Fruit fly (Drosophila melanogaster) whole organism, prepupa: ENCODE results near the gene CG6961.

Experiments
- Blimp-1 ChIP-seq: fragments of 200-800 bp; sonication (Bioruptor generic); optimal IDR thresholded peaks from 3 replicates; lab custom pipeline; 2017; ENCODE audit warnings: missing biosample characterization, missing genetic modification characterization, mild to moderate bottlenecking, moderate library complexity, missing genetic modification reagents
- CG10631 ChIP-seq: fragments of 200-800 bp; sonication (Bioruptor generic); optimal IDR thresholded peaks from 2 replicates; lab custom pipeline; 2016; ENCODE audit warnings: missing biosample characterization, missing genetic modification characterization
- CG10669 ChIP-seq: fragments of 200-800 bp; sonication (Bioruptor generic); optimal IDR thresholded peaks from 3 replicates; lab custom pipeline; 2018; ENCODE audit warnings: missing biosample characterization, mild to moderate bottlenecking, missing genetic modification characterization, moderate library complexity
- CG11294 ChIP-seq: fragments of 200-800 bp; sonication (Bioruptor generic); IDR thresholded peaks from 2 replicates; pipeline ENCODE4 v1.3.6; 2022; ENCODE audit warnings: missing biosample characterization, missing genetic modification characterization
- CG11762 ChIP-seq: fragments of 200-800 bp; sonication (Bioruptor generic); optimal IDR thresholded peaks from 3 replicates; lab custom pipeline; 2016; ENCODE audit warnings: missing biosample characterization, missing genetic modification characterization; ENCODE audit not compliant: insufficient read depth
- CG15336 ChIP-seq: fragments of 200-800 bp; sonication (Bioruptor generic); IDR thresholded peaks from 2 replicates; pipeline ENCODE4 v1.3.6; 2022; ENCODE audit warnings: missing biosample characterization, missing genetic modification characterization
- CG16779 ChIP-seq: fragments of 200-800 bp; sonication (Bioruptor generic); optimal IDR thresholded peaks from 3 replicates; lab custom pipeline; 2017; ENCODE audit warnings: missing biosample characterization, mild to moderate bottlenecking, missing genetic modification characterization
- CG31627 ChIP-seq: fragments of 200-800 bp; sonication (Bioruptor generic); optimal IDR thresholded peaks from 3 replicates; lab custom pipeline; 2016; ENCODE audit warnings: missing biosample characterization, missing genetic modification characterization
- CG6854 ChIP-seq: fragments of 200-800 bp; sonication (Bioruptor generic); optimal IDR thresholded peaks from 2 replicates; lab custom pipeline; 2017; ENCODE audit warnings: missing biosample characterization, mild to moderate bottlenecking, missing genetic modification characterization
- CG7368 ChIP-seq: fragments of 200-800 bp; sonication (Bioruptor generic); optimal IDR thresholded peaks from 3 replicates; lab custom pipeline; 2016; ENCODE audit warnings: missing biosample characterization, missing genetic modification characterization
- CG8119 ChIP-seq: fragments of 200-800 bp; sonication (Bioruptor generic); IDR thresholded peaks from 3 replicates; pipeline ENCODE4 v1.3.6; 2022; ENCODE audit warnings: missing biosample characterization, missing genetic modification characterization
- CG9139 ChIP-seq: fragments of 200-800 bp; sonication (Bioruptor generic); optimal IDR thresholded peaks from 3 replicates; lab custom pipeline; 2017; ENCODE audit warnings: missing biosample characterization, mild to moderate bottlenecking, missing genetic modification characterization
- Eip75B ChIP-seq: fragments of 200-800 bp; sonication (Bioruptor generic); optimal IDR thresholded peaks from 3 replicates; lab custom pipeline; 2016; ENCODE audit warnings: missing biosample characterization, missing genetic modification characterization
- Eip78C ChIP-seq: fragments of 200-800 bp; sonication (Bioruptor generic); peaks from one replicate; lab custom pipeline; 2016; ENCODE audit warnings: missing biosample characterization, missing genetic modification characterization
- Eip93F ChIP-seq: fragments of 200-800 bp; sonication (Bioruptor generic); optimal IDR thresholded peaks from 2 replicates; lab custom pipeline; 2016; ENCODE audit warnings: missing biosample characterization, mild to moderate bottlenecking, missing genetic modification characterization
- Ets96B ChIP-seq: fragments of 200-800 bp; optimal IDR thresholded peaks from 2 replicates; lab custom pipeline; 2019; ENCODE audit warnings: missing biosample characterization, mild to moderate bottlenecking, missing genetic modification characterization, moderate library complexity
- Gug ChIP-seq: fragments of 200-800 bp; sonication (Bioruptor generic); IDR thresholded peaks from 2 replicates; pipeline ENCODE4 v1.3.6; 2022; ENCODE audit warnings: missing biosample characterization, missing genetic modification characterization
- Hr38 ChIP-seq: sonication (Bioruptor generic); optimal IDR thresholded peaks from 2 replicates; lab custom pipeline; 2016; ENCODE audit warnings: missing biosample characterization, missing genetic modification characterization
- Hr39 ChIP-seq: fragments of 200-800 bp; sonication (Bioruptor generic); optimal IDR thresholded peaks from 2 replicates; lab custom pipeline; 2016; ENCODE audit warnings: missing biosample characterization, missing genetic modification characterization
- Hr4 ChIP-seq: fragments of 200-800 bp; sonication (Bioruptor generic); optimal IDR thresholded peaks from 3 replicates; lab custom pipeline; 2016; ENCODE audit warnings: missing biosample characterization, missing genetic modification characterization
- Lpt ChIP-seq: fragments of 200-800 bp; sonication (Bioruptor generic); optimal IDR thresholded peaks from 3 replicates; lab custom pipeline; 2016; ENCODE audit warnings: missing biosample characterization, missing genetic modification characterization
- Met ChIP-seq: fragments of 200-800 bp; sonication (Bioruptor generic); optimal IDR thresholded peaks from 3 replicates; lab custom pipeline; 2016; ENCODE audit warnings: missing biosample characterization, missing genetic modification characterization
- Smox ChIP-seq: fragments of 200-800 bp; sonication (Bioruptor generic); optimal IDR thresholded peaks from 3 replicates; lab custom pipeline; 2016; ENCODE audit warnings: missing biosample characterization, missing genetic modification characterization
- Sox102F ChIP-seq: fragments of 200-800 bp; sonication (Bioruptor generic); optimal IDR thresholded peaks from 2 replicates; lab custom pipeline; 2016; ENCODE audit warnings: missing biosample characterization, mild to moderate bottlenecking, missing genetic modification characterization
- Sox14 ChIP-seq: fragments of 200-800 bp; sonication (Bioruptor generic); optimal IDR thresholded peaks from 3 replicates; lab custom pipeline; 2016; ENCODE audit warnings: missing biosample characterization, missing genetic modification characterization
- Sox15 ChIP-seq: fragments of 200-800 bp; sonication (Bioruptor generic); optimal IDR thresholded peaks from 3 replicates; lab custom pipeline; 2016; ENCODE audit warnings: missing biosample characterization, missing genetic modification characterization
- achi ChIP-seq: fragments of 200-800 bp; sonication (Bioruptor generic); optimal IDR thresholded peaks from 3 replicates; lab custom pipeline; 2016; ENCODE audit warnings: missing biosample characterization, missing genetic modification characterization
- acj6 ChIP-seq: fragments of 200-800 bp; sonication (Bioruptor generic); optimal IDR thresholded peaks from 3 replicates; lab custom pipeline; 2016; ENCODE audit warnings: missing biosample characterization, missing genetic modification characterization
- dac ChIP-seq: fragments of 200-800 bp; sonication (Bioruptor generic); optimal IDR thresholded peaks from 2 replicates; lab custom pipeline; 2017; ENCODE audit warnings: missing biosample characterization, mild to moderate bottlenecking, missing genetic modification characterization
- eg ChIP-seq: fragments of 200-800 bp; sonication (Bioruptor generic); IDR thresholded peaks from 3 replicates; pipeline ENCODE4 v1.3.6; 2022; ENCODE audit warnings: missing biosample characterization, missing genetic modification characterization
- esn ChIP-seq: fragments of 200-800 bp; sonication (Bioruptor generic); optimal IDR thresholded peaks from 2 replicates; lab custom pipeline; 2016; ENCODE audit warnings: missing biosample characterization, mild to moderate bottlenecking, missing genetic modification characterization, moderate library complexity
- fd59A ChIP-seq: fragments of 200-800 bp; sonication (Bioruptor generic); optimal IDR thresholded peaks from 2 replicates; lab custom pipeline; 2017; ENCODE audit warnings: missing biosample characterization, mild to moderate bottlenecking, missing genetic modification characterization, missing genetic modification reagents
- fd85E ChIP-seq: fragments of 200-800 bp; sonication (Bioruptor generic); optimal IDR thresholded peaks from 3 replicates; lab custom pipeline; 2016; ENCODE audit warnings: missing biosample characterization, missing genetic modification characterization
- fkh ChIP-seq: fragments of 200-800 bp; sonication (Bioruptor generic); optimal IDR thresholded peaks from 3 replicates; lab custom pipeline; 2017; ENCODE audit warnings: missing biosample characterization, mild to moderate bottlenecking, missing genetic modification characterization, moderate library complexity
- lz ChIP-seq: fragments of 200-800 bp; sonication (Bioruptor generic); optimal IDR thresholded peaks from 3 replicates; lab custom pipeline; 2016; ENCODE audit warnings: missing biosample characterization, missing genetic modification characterization
- net ChIP-seq: fragments of 200-800 bp; sonication (Bioruptor generic); optimal IDR thresholded peaks from 3 replicates; lab custom pipeline; 2016; ENCODE audit warnings: missing biosample characterization, missing genetic modification characterization
- salr ChIP-seq, 2 experiments: fragments of 200-800 bp; sonication (Bioruptor generic); optimal IDR thresholded peaks; 3 replicates each; lab custom pipeline; 2016 to 2018; ENCODE audit warnings: missing biosample characterization in 2 of 2, missing genetic modification characterization in 2 of 2, mild to moderate bottlenecking in 1 of 2
- ss ChIP-seq, 2 experiments: fragments of 200-800 bp; sonication (Bioruptor generic); optimal IDR thresholded peaks; 2 replicates in 1 of 2; 3 replicates in 1 of 2; lab custom pipeline; 2017 to 2018; ENCODE audit warnings: mild to moderate bottlenecking in 2 of 2, missing biosample characterization in 2 of 2, missing genetic modification characterization in 2 of 2, moderate library complexity in 1 of 2
- vri ChIP-seq: fragments of 200-800 bp; sonication (Bioruptor generic); optimal IDR thresholded peaks from 3 replicates; lab custom pipeline; 2016; ENCODE audit warnings: missing biosample characterization, mild to moderate bottlenecking, missing genetic modification characterization

The CG6961 gene

dm6 chrX:18776976-18777925 is 10.8 kb downstream of the CG6961 start (continued):
- no peak for TF ChIP-seq fd59A (GFP tag; lab: Kevin White, UChicago)
- peak; percentile 35 for TF ChIP-seq vri (GFP tag; lab: Kevin White, UChicago)
- peak; percentile 26 for TF ChIP-seq acj6 (GFP tag; lab: Kevin White, UChicago)
- TF ChIP-seq Sox15 (GFP tag; lab: Kevin White, UChicago), result no peak
- TF ChIP-seq eg, result peak; percentile 48; the same call in 2 of the 3 replicates
- TF ChIP-seq CG7368 (GFP tag; lab: Kevin White, UChicago), result no peak
- TF ChIP-seq fkh (GFP tag; lab: Kevin White, UChicago), result no peak
- no peak for TF ChIP-seq CG16779 (tag; lab: Kevin White, UChicago)
- no peak for TF ChIP-seq Hr38 (GFP tag; lab: Kevin White, UChicago)
- no peak for TF ChIP-seq CG11762 (GFP tag; lab: Kevin White, UChicago)
- TF ChIP-seq Hr39 (GFP tag; lab: Kevin White, UChicago), result peak; percentile 58
- TF ChIP-seq Blimp-1 (GFP tag; lab: Kevin White, UChicago), result peak; percentile 53
- peak; percentile 18 for TF ChIP-seq CG10631 (GFP tag; lab: Kevin White, UChicago)
- TF ChIP-seq Smox, result peak; percentile 48
- TF ChIP-seq Eip93F (GFP tag; lab: Kevin White, UChicago), result peak; percentile 26
- TF ChIP-seq Gug, result no peak
- TF ChIP-seq dac, result no peak
- TF ChIP-seq lz (GFP tag; lab: Kevin White, UChicago), result peak; percentile 45
- TF ChIP-seq Lpt (GFP tag; lab: Kevin White, UChicago), result no peak
- TF ChIP-seq Ets96B (tag; lab: Kevin White, UChicago), result no peak
- TF ChIP-seq ss (GFP tag; optimal IDR thresholded peaks at IDR 0.05; lab: Kevin White, UChicago), result peak in 1 of 2 experiments; percentile 52
- TF ChIP-seq fd85E (GFP tag; lab: Kevin White, UChicago), result no peak
- peak; percentile 38 for TF ChIP-seq Sox102F (GFP tag; lab: Kevin White, UChicago)
- TF ChIP-seq CG31627 (GFP tag; lab: Kevin White, UChicago), result peak; percentile 58
- TF ChIP-seq salr (GFP tag; optimal IDR thresholded peaks at IDR 0.05; lab: Kevin White, UChicago), result no peak
- no peak for TF ChIP-seq net (GFP tag; lab: Kevin White, UChicago)
- TF ChIP-seq Hr4 (GFP tag; lab: Kevin White, UChicago), result no peak
- no peak for TF ChIP-seq CG9139
- peak; percentile 58 for TF ChIP-seq esn (GFP tag; lab: Kevin White, UChicago)
- peak; percentile 41; the same call in 1 of the 2 replicates for TF ChIP-seq CG15336
- no peak for TF ChIP-seq CG6854 (GFP tag; lab: Kevin White, UChicago)
- TF ChIP-seq CG10669 (GFP tag; lab: Kevin White, UChicago), result no peak
- TF ChIP-seq achi (GFP tag; lab: Kevin White, UChicago), result peak; percentile 22
- TF ChIP-seq Eip75B (GFP tag; lab: Kevin White, UChicago), result no peak
- no peak for TF ChIP-seq CG11294 (GFP tag; lab: Robert Waterston, UW)
- peak; percentile 81 for TF ChIP-seq Eip78C
- TF ChIP-seq Sox14, result peak; percentile 76
- peak; percentile 45; the same call in 2 of the 3 replicates for TF ChIP-seq CG8119 (GFP tag; lab: Robert Waterston, UW)
- TF ChIP-seq Met (GFP tag; lab: Kevin White, UChicago), result peak; percentile 63
- TF ChIP-seq, all 60 proteins: peak for 33
